Worm (Caenorhabditis elegans): ENCODE data around the gene hot-8.

hot-8 gene

ce11 chrX:1162019-1162418 is 18.1 kb upstream of the hot-8 start, which contains the start of gene tmc-1:
tmc-1 (plus strand) TSS chrX:1162207.
- TF ChIP-seq elt-1 (tag; optimal IDR thresholded peaks at IDR 0.05; ENCODE audit: borderline replicate concordance, insufficient read depth) (no peak), ces-1 (GFP tag; optimal IDR thresholded peaks at IDR 0.05) (peak; percentile 61)

DNA sequence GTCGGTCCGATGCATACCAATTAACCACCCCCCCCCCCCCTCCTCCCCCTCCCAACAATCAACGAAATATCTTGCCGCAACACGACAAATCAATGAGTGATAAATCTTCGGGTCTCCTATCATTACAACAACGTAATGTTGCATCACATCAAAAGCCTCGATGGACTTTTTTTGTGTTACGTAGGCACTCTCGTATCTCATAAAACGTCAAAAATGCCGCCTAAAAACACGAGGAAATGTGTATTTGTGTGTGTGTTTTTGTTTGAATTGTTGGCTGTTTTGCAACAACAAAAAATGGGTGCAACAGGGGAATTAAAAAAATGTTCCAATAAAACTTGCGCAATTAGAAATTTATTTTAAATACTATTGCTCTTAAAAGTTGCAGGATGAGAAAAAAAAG is 12.8 kb upstream of the hot-8 start:
- TF ChIP-seq bed-3 (GFP tag; optimal IDR thresholded peaks at IDR 0.05): no peak
- TF ChIP-seq unc-120 (tag; optimal IDR thresholded peaks at IDR 0.05; ENCODE audit: poor library complexity, severe bottlenecking): peak; percentile 11

DNA sequence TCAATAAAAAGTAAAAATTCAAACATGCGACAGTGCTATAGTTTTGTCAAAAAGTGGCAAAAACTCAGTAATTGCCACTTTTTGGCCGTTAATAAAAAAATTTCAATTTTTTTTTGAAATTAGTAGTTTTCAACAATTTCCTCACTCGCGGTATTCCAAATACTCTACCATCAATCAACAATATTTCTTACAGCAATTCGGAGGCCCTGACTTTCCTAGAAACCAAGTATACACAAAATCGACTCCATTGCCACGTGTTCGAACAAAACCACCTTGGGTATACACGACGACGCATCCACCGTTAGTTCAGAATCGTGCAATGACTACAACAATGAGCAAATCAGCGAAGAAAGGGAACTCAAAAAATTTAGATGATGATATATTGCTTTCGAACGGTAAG is 8.5 kb upstream of the hot-8 start:
- no peak for TF ChIP-seq ceh-39 (tag; optimal IDR thresholded peaks at IDR 0.05)
- no peak for TF ChIP-seq drap-1 (GFP tag; optimal IDR thresholded peaks at IDR 0.05)
- TF ChIP-seq snpc-4 (tag; optimal IDR thresholded peaks at IDR 0.05): no peak
- no peak for TF ChIP-seq pha-4 (tag; optimal IDR thresholded peaks at IDR 0.05)

- TF ChIP-seq unc-39 (tag; optimal IDR thresholded peaks at IDR 0.05) (no peak), ztf-11 (tag; optimal IDR thresholded peaks at IDR 0.05) (no peak)
Measured at ce11 chrX:1172024-1172423, 8.1 kb upstream of the hot-8 start.

ce11 chrX:1181271-1181958 is 1.3 kb downstream of the hot-8 start:
- TF ChIP-seq ces-1 (GFP tag; optimal IDR thresholded peaks at IDR 0.05): peak; percentile 52
- no peak for TF ChIP-seq nhr-237 (tag; optimal IDR thresholded peaks at IDR 0.05)
- TF ChIP-seq mls-2 (tag; optimal IDR thresholded peaks at IDR 0.05): no peak

ce11 chrX:1183258-1183657 is 3.2 kb downstream of the hot-8 start:
- TF ChIP-seq ceh-39 (tag; optimal IDR thresholded peaks at IDR 0.05): no peak
- TF ChIP-seq mab-5 (tag; optimal IDR thresholded peaks at IDR 0.05): no peak
- TF ChIP-seq hlh-1 (tag; optimal IDR thresholded peaks at IDR 0.05): peak; percentile 4
- TF ChIP-seq unc-62 (GFP tag; optimal IDR thresholded peaks at IDR 0.05): peak; percentile 67
- TF ChIP-seq pha-4 (tag; optimal IDR thresholded peaks at IDR 0.05): no peak
- no peak for TF ChIP-seq elt-1 (tag; optimal IDR thresholded peaks at IDR 0.05; ENCODE audit: borderline replicate concordance, insufficient read depth)
- no peak for TF ChIP-seq mls-2 (tag; optimal IDR thresholded peaks at IDR 0.05)
- no peak for TF ChIP-seq nhr-2 (tag; optimal IDR thresholded peaks at IDR 0.05)
- no peak for TF ChIP-seq unc-120 (tag; optimal IDR thresholded peaks at IDR 0.05; ENCODE audit: poor library complexity, severe bottlenecking)
- no peak for TF ChIP-seq lin-32 (GFP tag; optimal IDR thresholded peaks at IDR 0.05)
- TF ChIP-seq lin-13 (tag; optimal IDR thresholded peaks at IDR 0.05): no peak
- no peak for TF ChIP-seq nhr-12 (tag; optimal IDR thresholded peaks at IDR 0.05)

DNA sequence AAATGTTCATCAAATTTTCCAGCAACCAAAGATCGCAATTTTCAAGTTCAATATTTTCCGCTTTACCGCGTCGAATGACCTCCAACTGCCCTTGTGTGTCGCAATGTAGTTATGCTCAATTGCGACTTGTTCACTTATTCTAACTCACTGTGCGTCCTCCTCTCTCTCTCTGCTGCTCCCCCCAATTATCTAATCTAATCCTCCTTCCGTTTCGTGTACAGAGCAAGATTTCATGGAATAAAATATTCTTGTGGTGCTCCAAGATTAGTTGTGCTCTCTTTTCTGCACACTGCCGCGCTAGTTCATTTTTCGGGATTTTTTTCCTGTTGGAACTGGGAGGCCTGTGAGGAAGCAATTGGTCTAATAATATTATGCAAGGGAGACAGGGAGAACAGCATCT is 3.9 kb downstream of the hot-8 start:
- no peak for TF ChIP-seq lin-32 (GFP tag; optimal IDR thresholded peaks at IDR 0.05)
- no peak for TF ChIP-seq ztf-11 (tag; optimal IDR thresholded peaks at IDR 0.05)
- no peak for TF ChIP-seq ham-2 (GFP tag; optimal IDR thresholded peaks at IDR 0.05)
- no peak for TF ChIP-seq nhr-237 (tag; optimal IDR thresholded peaks at IDR 0.05)
- no peak for TF ChIP-seq sem-2 (GFP tag; optimal IDR thresholded peaks at IDR 0.05)
- no peak for TF ChIP-seq mls-2 (tag; optimal IDR thresholded peaks at IDR 0.05)
- no peak for TF ChIP-seq hlh-1 (tag; optimal IDR thresholded peaks at IDR 0.05)
- TF ChIP-seq ces-1 (GFP tag; optimal IDR thresholded peaks at IDR 0.05): peak; percentile 92
- no peak for TF ChIP-seq flh-1 (GFP tag; optimal IDR thresholded peaks at IDR 0.05)

ce11 chrX:1185474-1185873 is 5.4 kb downstream of the hot-8 start:
- no peak for TF ChIP-seq nhr-2 (tag; optimal IDR thresholded peaks at IDR 0.05)
- TF ChIP-seq ces-1 (GFP tag; optimal IDR thresholded peaks at IDR 0.05): peak; percentile 87

DNA sequence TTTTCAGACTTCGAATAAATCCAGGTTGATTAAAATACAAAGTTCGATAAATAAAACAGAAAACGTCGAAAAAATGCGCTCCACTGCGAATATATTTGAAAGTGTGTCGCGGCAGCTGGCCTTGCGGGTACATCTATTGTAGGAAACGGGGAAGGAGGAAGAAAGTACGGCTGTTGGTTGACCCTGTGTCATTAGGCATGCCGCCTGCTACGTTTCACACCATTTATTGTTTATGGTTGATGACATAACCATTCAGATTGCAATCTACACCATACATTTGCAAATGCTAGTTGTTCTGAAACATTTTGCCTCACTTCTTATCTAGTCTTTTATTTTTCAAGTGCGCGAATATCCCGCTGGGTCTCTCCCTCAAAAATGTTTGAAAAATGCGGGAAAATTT is 11.5 kb downstream of the hot-8 start, which contains the start of gene T13G4.4:
T13G4.4 (minus strand) TSS at position 97 of the 400 bp plus-strand sequence.
- no peak for TF ChIP-seq unc-120 (tag; optimal IDR thresholded peaks at IDR 0.05; ENCODE audit: poor library complexity, severe bottlenecking)
- TF ChIP-seq flh-1 (GFP tag; optimal IDR thresholded peaks at IDR 0.05): no peak
- TF ChIP-seq unc-62 (GFP tag; optimal IDR thresholded peaks at IDR 0.05): peak; percentile 13
- TF ChIP-seq nhr-2 (tag; optimal IDR thresholded peaks at IDR 0.05): peak; percentile 69
- peak; percentile 62 for TF ChIP-seq elt-1 (tag; optimal IDR thresholded peaks at IDR 0.05; ENCODE audit: borderline replicate concordance, insufficient read depth)
- TF ChIP-seq ceh-43 (GFP tag; optimal IDR thresholded peaks at IDR 0.05): no peak
- TF ChIP-seq hlh-1 (tag; optimal IDR thresholded peaks at IDR 0.05): peak; percentile 88

Data from whole organism, mixed stage, embryonic.